Worm (Caenorhabditis elegans) whole organism, early embryonic: ENCODE measurements around the gene pbs-3.

ENCODE experiments used
- ama-1 ChIP-seq: fragments of 150-350 bp; optimal IDR thresholded peaks from 2 replicates; lab custom pipeline; 2014
- ceh-36 ChIP-seq: sonication (generic microtip); optimal IDR thresholded peaks from 2 replicates; lab custom pipeline; 2016; ENCODE audit warnings: missing genetic modification characterization, inconsistent platforms, missing compliant biosample characterization
- ets-7 ChIP-seq: sonication (generic microtip); optimal IDR thresholded peaks from 2 replicates; lab custom pipeline; 2016; ENCODE audit warnings: missing genotype, missing genetic modification characterization, missing compliant biosample characterization
- scrt-1 ChIP-seq: fragments of 200-800 bp; sonication (Bioruptor generic); IDR thresholded peaks from 2 replicates; pipeline ENCODE4 v1.3.6; 2022; ENCODE audit warnings: missing genetic modification characterization, missing compliant biosample characterization
- tbx-11 ChIP-seq: fragments of 200-800 bp; sonication (Bioruptor generic); IDR thresholded peaks from 2 replicates; pipeline ENCODE4 v1.3.6; 2022; ENCODE audit warnings: missing genetic modification characterization, missing compliant biosample characterization

DNA sequence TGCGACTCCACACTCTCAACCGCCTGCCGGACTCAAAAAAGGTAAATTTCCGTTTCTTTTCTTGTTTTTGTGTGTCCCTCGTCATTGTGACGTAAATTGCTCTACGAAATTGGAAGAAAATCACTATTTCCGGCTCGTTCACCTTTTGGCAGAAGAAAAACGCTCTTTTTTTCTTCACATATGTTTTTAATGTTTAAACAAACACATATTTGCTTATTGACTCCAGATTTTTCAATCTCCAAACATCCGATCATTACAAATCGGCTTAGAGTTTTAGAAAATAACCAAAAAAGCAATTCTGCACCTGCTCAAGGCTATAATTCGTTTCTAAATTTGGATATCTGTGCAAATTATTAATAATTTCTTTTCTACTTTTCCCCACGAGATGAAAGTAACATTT lies 49.3 kb downstream of the pbs-3 start:
- TF ChIP-seq tbx-11 = no peak
- TF ChIP-seq ets-7 (tag; lab: Kevin White, UChicago) = no peak
- no peak for TF ChIP-seq scrt-1 (GFP tag; lab: Robert Waterston, UW)
- no peak for TF ChIP-seq ceh-36
- TF ChIP-seq ama-1 (lab: Kevin White, UChicago) = no peak
